Worm (Caenorhabditis elegans): ENCODE measurements around the gene Y51A2A.6.

DNA sequence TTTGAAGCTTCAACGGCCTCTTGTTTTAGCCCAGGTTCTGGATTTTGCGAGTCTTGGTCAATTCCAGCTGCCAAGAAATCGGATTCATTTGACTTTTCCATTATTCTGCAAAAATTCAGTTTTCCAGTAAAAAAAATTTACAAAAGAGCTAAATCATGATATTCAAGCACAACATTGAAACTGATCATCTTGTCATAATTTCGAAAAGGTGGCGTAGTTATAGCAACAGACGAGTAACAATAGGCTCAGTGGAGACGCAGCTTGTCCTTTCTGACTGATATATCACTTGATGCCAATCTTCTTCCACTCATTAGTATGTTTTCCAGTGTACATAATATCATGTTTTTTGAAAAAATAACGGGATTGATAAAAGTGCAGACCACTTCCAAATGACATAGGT lies 33.8 kb upstream of the Y51A2A.6 start, which contains the start of gene fbxa-213:
- TF ChIP-seq him-1 (tag; optimal IDR thresholded peaks at IDR 0.05) (no peak), F37B4.10 (GFP tag; IDR thresholded peaks at IDR 0.05) (no peak), ztf-3 (GFP tag; optimal IDR thresholded peaks at IDR 0.05) (no peak), zim-3 (tag; optimal IDR thresholded peaks at IDR 0.05) (no peak), ztf-25 (GFP tag; IDR thresholded peaks at IDR 0.05) (no peak), lin-26 (GFP tag; IDR thresholded peaks at IDR 0.05) (no peak), ztf-6 (GFP tag; IDR thresholded peaks at IDR 0.05) (no peak), snpc-1.1 (tag; optimal IDR thresholded peaks at IDR 0.05; ENCODE audit: insufficient read depth) (no peak), ama-1 (optimal IDR thresholded peaks at IDR 0.05) (no peak), ama-1 (GFP tag; optimal IDR thresholded peaks at IDR 0.05) (no peak), aptf-3 (GFP tag; IDR thresholded peaks at IDR 0.05) (no peak), Y56A3A.18 (GFP tag; IDR thresholded peaks at IDR 0.05) (no peak), unc-62 (GFP tag; optimal IDR thresholded peaks at IDR 0.05) (no peak), Y53F4B.3 (GFP tag; IDR thresholded peaks at IDR 0.05) (no peak), F22D6.2 (tag; optimal IDR thresholded peaks at IDR 0.05) (no peak)
